Worm (Caenorhabditis elegans) whole organism, L2 larva: ENCODE data around the gene W02D7.8.

ENCODE experiments used
- egl-27 ChIP-seq: sonication (generic microtip); optimal IDR thresholded peaks from 3 replicates; lab custom pipeline; 2017; ENCODE audit warnings: missing biosample characterization, missing genetic modification reagents, missing genetic modification characterization
- lin-11 ChIP-seq: fragments of 150-350 bp; sonication (generic microtip); optimal IDR thresholded peaks from 2 replicates; lab custom pipeline; 2014; ENCODE audit warnings: missing biosample characterization, missing genetic modification characterization, inconsistent platforms, mixed read lengths
- mab-5 ChIP-seq: fragments of 150-350 bp; optimal IDR thresholded peaks from 2 replicates; lab custom pipeline; 2014; ENCODE audit warnings: missing biosample characterization, missing genetic modification characterization
- mdl-1 ChIP-seq, 2 experiments: fragments of 150-350 bp in 1 of 2; sonication (generic microtip) in 1 of 2; optimal IDR thresholded peaks; 2 replicates each; lab custom pipeline; 2017; ENCODE audit warnings: missing biosample characterization in 2 of 2, missing genetic modification characterization in 2 of 2
- nhr-10 ChIP-seq: sonication (generic microtip); optimal IDR thresholded peaks from 2 replicates; lab custom pipeline; 2017; ENCODE audit warnings: missing biosample characterization, missing genetic modification characterization
- snpc-4 ChIP-seq: fragments of 150-350 bp; optimal IDR thresholded peaks from 2 replicates; lab custom pipeline; 2014; ENCODE audit warnings: missing biosample characterization, missing genetic modification characterization
- ztf-4 ChIP-seq: fragments of 150-350 bp; optimal IDR thresholded peaks from 2 replicates; lab custom pipeline; 2014; ENCODE audit warnings: missing biosample characterization, missing genetic modification characterization

- no peak for TF ChIP-seq nhr-10 (tag; lab: Kevin White, UChicago)
- no peak for TF ChIP-seq ztf-4 (tag; lab: Kevin White, UChicago)
- TF ChIP-seq mdl-1 (tag; optimal IDR thresholded peaks at IDR 0.05; lab: Kevin White, UChicago): no peak
- TF ChIP-seq mab-5: no peak
- no peak for TF ChIP-seq lin-11
- TF ChIP-seq egl-27 (tag; lab: Kevin White, UChicago): no peak
- peak; percentile 3 for TF ChIP-seq snpc-4 (tag; lab: Kevin White, UChicago)
Measured at ce11 chrV:8302522-8302921, 3.7 kb downstream of the W02D7.8 start, which contains the start of gene sel-9.
